Fruit fly (Drosophila melanogaster): ENCODE data around the gene Atxn7.

Atxn7 gene

dm6 chr2L:2348479-2348878 is 27.2 kb upstream of the Atxn7 start (continued):
- TF ChIP-seq cg (GFP tag; optimal IDR thresholded peaks at IDR 0.05) (no peak), h (optimal IDR thresholded peaks at IDR 0.05) (no peak), CG1024 (GFP tag; IDR thresholded peaks at IDR 0.05) (no peak), CG15696 (tag; optimal IDR thresholded peaks at IDR 0.05) (no peak), CG13296 (GFP tag; optimal IDR thresholded peaks at IDR 0.05) (peak; percentile 41), CG7987 (GFP tag; optimal IDR thresholded peaks at IDR 0.05) (no peak), Hmr (GFP tag; optimal IDR thresholded peaks at IDR 0.05) (peak; percentile 66), p53 (GFP tag; optimal IDR thresholded peaks at IDR 0.05) (no peak), mirr (GFP tag; optimal IDR thresholded peaks at IDR 0.05) (no peak), wor (GFP tag; IDR thresholded peaks at IDR 0.05) (no peak), CG32532 (GFP tag; IDR thresholded peaks at IDR 0.05) (peak; percentile 54; the same call in 1 of the 2 replicates), sob (GFP tag; IDR thresholded peaks at IDR 0.05) (peak; percentile 71), CG34422 (GFP tag; IDR thresholded peaks at IDR 0.05) (no peak), sug (tag; optimal IDR thresholded peaks at IDR 0.05) (no peak), CG7786 (GFP tag; optimal IDR thresholded peaks at IDR 0.05) (no peak), zen2 (GFP tag; IDR thresholded peaks at IDR 0.05; ENCODE audit: partially characterized antibody) (no peak), CG6254 (GFP tag; optimal IDR thresholded peaks at IDR 0.05) (no peak), CG8359 (GFP tag; optimal IDR thresholded peaks at IDR 0.05; ENCODE audit: borderline replicate concordance) (no peak), CG12071 (GFP tag; optimal IDR thresholded peaks at IDR 0.05) (peak; percentile 7), CG31441 (GFP tag; IDR thresholded peaks at IDR 0.05) (peak; percentile 45; the same call in 1 of the 2 replicates), Optix (GFP tag; IDR thresholded peaks at IDR 0.05) (no peak), CG8089 (GFP tag; optimal IDR thresholded peaks at IDR 0.05) (no peak), CG9727 (GFP tag; optimal IDR thresholded peaks at IDR 0.05) (peak; percentile 53), eyg (GFP tag; optimal IDR thresholded peaks at IDR 0.05) (no peak), jigr1 (GFP tag; IDR thresholded peaks at IDR 0.05) (no peak), nom (GFP tag; optimal IDR thresholded peaks at IDR 0.05) (no peak), exex (tag; optimal IDR thresholded peaks at IDR 0.05) (peak; percentile 12), CG16779 (GFP tag; IDR thresholded peaks at IDR 0.05) (no peak), CG33557 (GFP tag; optimal IDR thresholded peaks at IDR 0.05) (no peak), kay (GFP tag; optimal IDR thresholded peaks at IDR 0.05) (no peak), ATbp (GFP tag; optimal IDR thresholded peaks at IDR 0.05) (no peak), trh (GFP tag; optimal IDR thresholded peaks at IDR 0.05) (no peak), CG17328 (GFP tag; IDR thresholded peaks at IDR 0.05) (no peak), HHEX (GFP tag; optimal IDR thresholded peaks at IDR 0.05) (peak; percentile 43), unc-4 (GFP tag; IDR thresholded peaks at IDR 0.05; ENCODE audit: partially characterized antibody) (no peak), MBD-R2 (GFP tag; IDR thresholded peaks at IDR 0.05) (no peak), onecut (GFP tag; IDR thresholded peaks at IDR 0.05) (no peak), ssp (GFP tag; IDR thresholded peaks at IDR 0.05) (no peak), NK7.1 (GFP tag; optimal IDR thresholded peaks at IDR 0.05) (no peak), Lpt (GFP tag; optimal IDR thresholded peaks at IDR 0.05) (no peak), CG1792 (GFP tag; optimal IDR thresholded peaks at IDR 0.05) (no peak), Jarid2 (GFP tag; optimal IDR thresholded peaks at IDR 0.05) (no peak), CG2678 (tag; optimal IDR thresholded peaks at IDR 0.05) (no peak), ftz-f1 (GFP tag; optimal IDR thresholded peaks at IDR 0.05) (no peak), HLHmδ (GFP tag; optimal IDR thresholded peaks at IDR 0.05) (no peak), so (GFP tag; IDR thresholded peaks at IDR 0.05) (0 out of 3 replicates have a peak, but pooled peaks have one; percentile 24), peb (GFP tag; IDR thresholded peaks at IDR 0.05) (no peak), Oaz (GFP tag; IDR thresholded peaks at IDR 0.05) (no peak), CG4424 (GFP tag; optimal IDR thresholded peaks at IDR 0.05) (peak; percentile 9), pum (GFP tag; optimal IDR thresholded peaks at IDR 0.05) (no peak), CG15011 (GFP tag; optimal IDR thresholded peaks at IDR 0.05) (no peak), Sry-δ (GFP tag; optimal IDR thresholded peaks at IDR 0.05) (no peak), HmgD (GFP tag; optimal IDR thresholded peaks at IDR 0.05) (no peak)

All from whole organism, embryonic.